Worm (Caenorhabditis elegans) whole organism, L4 larva: ENCODE measurements around the gene nspc-4.

Experiments
- ZK546.5 ChIP-seq, 2 experiments: sonication (generic microtip); optimal IDR thresholded peaks; 2 replicates each; lab custom pipeline; 2017; ENCODE audit warnings: missing biosample characterization in 2 of 2, missing genetic modification characterization in 2 of 2
- ama-1 ChIP-seq: fragments of 150-350 bp; optimal IDR thresholded peaks from 2 replicates; lab custom pipeline; 2014; ENCODE audit warnings: inconsistent platforms, mixed read lengths
- ceh-28 ChIP-seq: fragments of 150-350 bp; optimal IDR thresholded peaks from 2 replicates; lab custom pipeline; 2014; ENCODE audit warnings: missing biosample characterization, missing genetic modification reagents, missing genetic modification characterization
- ceh-82 ChIP-seq: sonication (generic microtip); optimal IDR thresholded peaks from 2 replicates; lab custom pipeline; 2017; ENCODE audit warnings: missing biosample characterization, missing genetic modification characterization
- fkh-10 ChIP-seq: fragments of 150-350 bp; optimal IDR thresholded peaks from 2 replicates; lab custom pipeline; 2014; ENCODE audit warnings: missing biosample characterization, missing genetic modification reagents, missing genetic modification characterization
- jun-1 ChIP-seq: fragments of 150-350 bp; optimal IDR thresholded peaks from 2 replicates; lab custom pipeline; 2014; ENCODE audit warnings: missing biosample characterization, missing genetic modification reagents, missing genetic modification characterization
- nhr-237 ChIP-seq: sonication (generic microtip); optimal IDR thresholded peaks from 2 replicates; lab custom pipeline; 2017; ENCODE audit warnings: missing biosample characterization, missing genetic modification characterization
- nhr-28 ChIP-seq: fragments of 150-350 bp; optimal IDR thresholded peaks from 2 replicates; lab custom pipeline; 2014; ENCODE audit warnings: missing biosample characterization, missing genetic modification characterization
- unc-130 ChIP-seq: sonication (generic microtip); optimal IDR thresholded peaks from 2 replicates; lab custom pipeline; 2016; ENCODE audit warnings: missing genetic modification reagents, missing genetic modification characterization, missing compliant biosample characterization
- zag-1 ChIP-seq: fragments of 150-350 bp; optimal IDR thresholded peaks from 2 replicates; lab custom pipeline; 2014; ENCODE audit warnings: missing biosample characterization, missing genetic modification characterization

ce11 chrX:8495005-8495404 is 43.2 kb downstream of the nspc-4 start, which contains the start of gene T01B10.5:
- TF ChIP-seq ceh-82 (tag; lab: Kevin White, UChicago), result no peak
- no peak for TF ChIP-seq ceh-28 (tag; lab: Kevin White, UChicago)
- no peak for TF ChIP-seq fkh-10 (GFP tag; lab: Kevin White, UChicago)
- no peak for TF ChIP-seq ama-1 (lab: Kevin White, UChicago)
- TF ChIP-seq ZK546.5 (tag; optimal IDR thresholded peaks at IDR 0.05; lab: Kevin White, UChicago), result no peak
- no peak for TF ChIP-seq zag-1 (tag; lab: Kevin White, UChicago)
- TF ChIP-seq nhr-28 (tag; lab: Kevin White, UChicago), result no peak
- no peak for TF ChIP-seq unc-130 (GFP tag; lab: Kevin White, UChicago)
- no peak for TF ChIP-seq jun-1
- TF ChIP-seq nhr-237 (tag; lab: Kevin White, UChicago), result no peak
